Worm (Caenorhabditis elegans): Measurements from ENCODE around the gene R12B2.3.
A peak's percentile ranks its signal among the peaks of the same experiment; 100 is the strongest.

Gene R12B2.3

DNA sequence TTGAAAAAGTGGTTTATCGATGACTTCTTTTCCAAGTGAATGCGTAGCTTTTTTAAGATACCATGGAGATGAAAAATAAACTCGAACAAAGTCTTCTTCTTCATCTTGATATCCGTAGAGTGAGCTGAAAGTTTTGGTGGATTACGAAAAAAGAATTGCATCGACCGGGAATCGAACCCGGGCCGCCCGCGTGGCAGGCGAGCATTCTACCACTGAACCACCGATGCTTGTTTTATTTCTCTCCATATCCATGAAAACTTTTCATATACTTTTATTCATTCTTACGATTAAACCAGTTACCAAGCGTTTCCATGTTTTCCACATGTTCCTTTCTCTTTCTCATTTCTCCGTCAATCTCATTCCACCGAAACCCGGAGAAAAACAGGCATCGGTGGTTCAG is 23.3 kb upstream of the R12B2.3 start (continued):
- TF ChIP-seq nhr-80 (tag; optimal IDR thresholded peaks at IDR 0.05): no peak
- no peak for TF ChIP-seq lag-1 (GFP tag; IDR thresholded peaks at IDR 0.05)
- no peak for TF ChIP-seq aptf-3 (GFP tag; IDR thresholded peaks at IDR 0.05)
- TF ChIP-seq aptf-2 (GFP tag; conservative IDR thresholded peaks at IDR 0.05): no peak
- TF ChIP-seq him-1 (tag; optimal IDR thresholded peaks at IDR 0.05): peak; percentile 13
- TF ChIP-seq ztf-18 (tag; optimal IDR thresholded peaks at IDR 0.05): peak; percentile 28
- TF ChIP-seq madf-8 (GFP tag; conservative IDR thresholded peaks at IDR 0.05): no peak
- no peak for TF ChIP-seq snpc-4 (GFP tag; optimal IDR thresholded peaks at IDR 0.05)
- no peak for TF ChIP-seq snpc-4 (tag; optimal IDR thresholded peaks at IDR 0.05)
- TF ChIP-seq dox-1 (GFP tag; IDR thresholded peaks at IDR 0.05): no peak
- TF ChIP-seq ets-4 (GFP tag; optimal IDR thresholded peaks at IDR 0.05): no peak
- no peak for TF ChIP-seq snpc-1.3 (tag; optimal IDR thresholded peaks at IDR 0.05; ENCODE audit: insufficient read depth)
- peak; percentile 38 for TF ChIP-seq F49E8.2 (tag; optimal IDR thresholded peaks at IDR 0.05; ENCODE audit: insufficient read depth)
- peak; percentile 26; the same call in 1 of the 2 replicates for TF ChIP-seq ceh-91 (GFP tag; IDR thresholded peaks at IDR 0.05)
- no peak for TF ChIP-seq hlh-12 (tag; optimal IDR thresholded peaks at IDR 0.05)
- TF ChIP-seq F57A8.1 (GFP tag; optimal IDR thresholded peaks at IDR 0.05): no peak
- TF ChIP-seq sptf-2 (GFP tag; optimal IDR thresholded peaks at IDR 0.05): no peak
- TF ChIP-seq K11D2.4 (GFP tag; IDR thresholded peaks at IDR 0.05): no peak
- TF ChIP-seq dpl-1 (GFP tag; optimal IDR thresholded peaks at IDR 0.05): no peak
- no peak for TF ChIP-seq madf-10 (tag; optimal IDR thresholded peaks at IDR 0.05)
- TF ChIP-seq zfh-2 (GFP tag; conservative IDR thresholded peaks at IDR 0.05): 0 out of 2 replicates have a peak, but pooled peaks have one; percentile 14
- TF ChIP-seq F22D6.2 (tag; optimal IDR thresholded peaks at IDR 0.05): no peak
- no peak for TF ChIP-seq bed-2 (GFP tag; IDR thresholded peaks at IDR 0.05)
- no peak for TF ChIP-seq Y67H2A.10 (GFP tag; conservative IDR thresholded peaks at IDR 0.05)
- no peak for TF ChIP-seq ztf-28 (GFP tag; IDR thresholded peaks at IDR 0.05)
- TF ChIP-seq lin-26 (GFP tag; IDR thresholded peaks at IDR 0.05): peak; percentile 61; the same call in 1 of the 2 replicates
- TF ChIP-seq lin-35 (GFP tag; optimal IDR thresholded peaks at IDR 0.05): no peak
- TF ChIP-seq hmg-1.2 (GFP tag; IDR thresholded peaks at IDR 0.05): peak; percentile 28; the same call in 1 of the 2 replicates
- no peak for TF ChIP-seq nfya-2 (GFP tag; IDR thresholded peaks at IDR 0.05)
- no peak for TF ChIP-seq snpc-3.4 (tag; optimal IDR thresholded peaks at IDR 0.05)
- TF ChIP-seq lir-1 (GFP tag; conservative IDR thresholded peaks at IDR 0.05): no peak
- TF ChIP-seq ztf-22 (GFP tag; optimal IDR thresholded peaks at IDR 0.05): no peak
- no peak for TF ChIP-seq die-1 (tag; optimal IDR thresholded peaks at IDR 0.05)
- no peak for TF ChIP-seq efl-1 (GFP tag; optimal IDR thresholded peaks at IDR 0.05)
- no peak for TF ChIP-seq ama-1 (optimal IDR thresholded peaks at IDR 0.05)
- no peak for TF ChIP-seq ama-1 (GFP tag; optimal IDR thresholded peaks at IDR 0.05)
- TF ChIP-seq mel-28 (tag; optimal IDR thresholded peaks at IDR 0.05; ENCODE audit: borderline replicate concordance): no peak
- no peak for TF ChIP-seq chd-7 (tag; optimal IDR thresholded peaks at IDR 0.05)
- TF ChIP-seq mcd-1 (GFP tag; IDR thresholded peaks at IDR 0.05): no peak
- TF ChIP-seq C06A6.2 (GFP tag; conservative IDR thresholded peaks at IDR 0.05): no peak
- TF ChIP-seq egl-44 (GFP tag; IDR thresholded peaks at IDR 0.05): no peak
- no peak for TF ChIP-seq B0019.2 (GFP tag; conservative IDR thresholded peaks at IDR 0.05)
- no peak for TF ChIP-seq F37B4.10 (GFP tag; IDR thresholded peaks at IDR 0.05)
- TF ChIP-seq ztf-6 (GFP tag; IDR thresholded peaks at IDR 0.05): no peak
- TF ChIP-seq ztf-26 (tag; optimal IDR thresholded peaks at IDR 0.05): no peak
- TF ChIP-seq T26A5.8 (tag; optimal IDR thresholded peaks at IDR 0.05): no peak
- no peak for TF ChIP-seq hrde-1 (tag; optimal IDR thresholded peaks at IDR 0.05; ENCODE audit: borderline replicate concordance)
- no peak for TF ChIP-seq unc-62 (GFP tag; optimal IDR thresholded peaks at IDR 0.05)
- no peak for TF ChIP-seq F10E7.11 (tag; optimal IDR thresholded peaks at IDR 0.05)
- TF ChIP-seq sdz-38 (tag; optimal IDR thresholded peaks at IDR 0.05): no peak

All from whole organism, young adult.